Worm (Caenorhabditis elegans): ENCODE data around the gene C07A9.5.

The C07A9.5 gene

ce11 chrIII:9666239-9666638 lies 16.4 kb downstream of the C07A9.5 start:
- TF ChIP-seq sem-2 (GFP tag; optimal IDR thresholded peaks at IDR 0.05) (no peak), elt-1 (tag; optimal IDR thresholded peaks at IDR 0.05; ENCODE audit: borderline replicate concordance, insufficient read depth) (no peak), M03D4.4 (tag; optimal IDR thresholded peaks at IDR 0.05) (no peak), ces-1 (GFP tag; optimal IDR thresholded peaks at IDR 0.05) (no peak), drap-1 (GFP tag; optimal IDR thresholded peaks at IDR 0.05) (no peak), flh-1 (GFP tag; optimal IDR thresholded peaks at IDR 0.05) (no peak), blmp-1 (tag; optimal IDR thresholded peaks at IDR 0.05) (no peak), ceh-43 (GFP tag; optimal IDR thresholded peaks at IDR 0.05) (no peak), lsy-2 (tag; optimal IDR thresholded peaks at IDR 0.05) (no peak), lin-32 (GFP tag; optimal IDR thresholded peaks at IDR 0.05) (no peak), unc-62 (GFP tag; optimal IDR thresholded peaks at IDR 0.05) (no peak), hlh-1 (tag; optimal IDR thresholded peaks at IDR 0.05) (no peak), lin-13 (tag; optimal IDR thresholded peaks at IDR 0.05) (no peak), unc-39 (tag; optimal IDR thresholded peaks at IDR 0.05) (no peak), ztf-11 (tag; optimal IDR thresholded peaks at IDR 0.05) (no peak), elt-3 (tag; optimal IDR thresholded peaks at IDR 0.05) (no peak), zip-8 (tag; optimal IDR thresholded peaks at IDR 0.05) (no peak), tbx-8 (GFP tag; optimal IDR thresholded peaks at IDR 0.05) (no peak), ceh-83 (GFP tag; optimal IDR thresholded peaks at IDR 0.05) (no peak)

ce11 chrIII:9665490-9666179 lies 17.0 kb downstream of the C07A9.5 start:
- no peak for TF ChIP-seq ceh-39 (tag; optimal IDR thresholded peaks at IDR 0.05)
- peak; percentile 19 for TF ChIP-seq unc-120 (tag; optimal IDR thresholded peaks at IDR 0.05; ENCODE audit: poor library complexity, severe bottlenecking)
- no peak for TF ChIP-seq tbx-8 (GFP tag; optimal IDR thresholded peaks at IDR 0.05)
- no peak for TF ChIP-seq nhr-237 (tag; optimal IDR thresholded peaks at IDR 0.05)
- TF ChIP-seq mab-5 (tag; optimal IDR thresholded peaks at IDR 0.05) = no peak
- TF ChIP-seq nhr-28 (tag; optimal IDR thresholded peaks at IDR 0.05) = no peak
- peak; percentile 18 for TF ChIP-seq unc-62 (GFP tag; optimal IDR thresholded peaks at IDR 0.05)
- no peak for TF ChIP-seq hlh-1 (tag; optimal IDR thresholded peaks at IDR 0.05)

- TF ChIP-seq snpc-4 (tag; optimal IDR thresholded peaks at IDR 0.05) (no peak), sptf-1 (tag; optimal IDR thresholded peaks at IDR 0.05) (no peak), ztf-11 (tag; optimal IDR thresholded peaks at IDR 0.05) (no peak), unc-120 (tag; optimal IDR thresholded peaks at IDR 0.05; ENCODE audit: poor library complexity, severe bottlenecking) (no peak), zip-8 (tag; optimal IDR thresholded peaks at IDR 0.05) (no peak), hlh-1 (tag; optimal IDR thresholded peaks at IDR 0.05) (no peak), elt-1 (tag; optimal IDR thresholded peaks at IDR 0.05; ENCODE audit: borderline replicate concordance, insufficient read depth) (no peak), pha-4 (tag; optimal IDR thresholded peaks at IDR 0.05) (peak; percentile 51), ces-1 (GFP tag; optimal IDR thresholded peaks at IDR 0.05) (peak; percentile 30), lsy-2 (tag; optimal IDR thresholded peaks at IDR 0.05) (no peak)
Measured at ce11 chrIII:9664484-9665221, 18.0 kb downstream of the C07A9.5 start.

ce11 chrIII:9663943-9664342 lies 18.7 kb downstream of the C07A9.5 start:
- TF ChIP-seq elt-1 (tag; optimal IDR thresholded peaks at IDR 0.05; ENCODE audit: borderline replicate concordance, insufficient read depth) (no peak), sem-2 (GFP tag; optimal IDR thresholded peaks at IDR 0.05) (no peak), nhr-237 (tag; optimal IDR thresholded peaks at IDR 0.05) (no peak), ceh-83 (GFP tag; optimal IDR thresholded peaks at IDR 0.05) (no peak), M03D4.4 (tag; optimal IDR thresholded peaks at IDR 0.05) (no peak), mep-1 (tag; optimal IDR thresholded peaks at IDR 0.05) (no peak), nhr-2 (tag; optimal IDR thresholded peaks at IDR 0.05) (no peak), hlh-1 (tag; optimal IDR thresholded peaks at IDR 0.05) (no peak), zip-8 (tag; optimal IDR thresholded peaks at IDR 0.05) (no peak), ceh-43 (GFP tag; optimal IDR thresholded peaks at IDR 0.05) (no peak), ces-1 (GFP tag; optimal IDR thresholded peaks at IDR 0.05) (no peak), nhr-12 (tag; optimal IDR thresholded peaks at IDR 0.05) (no peak), lin-13 (tag; optimal IDR thresholded peaks at IDR 0.05) (no peak), lsy-2 (tag; optimal IDR thresholded peaks at IDR 0.05) (no peak), mab-5 (tag; optimal IDR thresholded peaks at IDR 0.05) (no peak), unc-120 (tag; optimal IDR thresholded peaks at IDR 0.05; ENCODE audit: poor library complexity, severe bottlenecking) (no peak), pha-4 (tag; optimal IDR thresholded peaks at IDR 0.05) (no peak), flh-1 (GFP tag; optimal IDR thresholded peaks at IDR 0.05) (no peak), ceh-39 (tag; optimal IDR thresholded peaks at IDR 0.05) (no peak)
